Fruit fly (Drosophila melanogaster): Measurements from ENCODE around the gene CG31495.
A peak's percentile ranks its signal among the peaks of the same experiment; 100 is the strongest.

Gene CG31495

dm6 chr3R:13794666-13795055, 45.1 kb downstream of the CG31495 start (continued):
- TF ChIP-seq CG7368 (GFP tag; optimal IDR thresholded peaks at IDR 0.05) (no peak), Blimp-1 (GFP tag; optimal IDR thresholded peaks at IDR 0.05) (peak; percentile 6), CG32006 (GFP tag; optimal IDR thresholded peaks at IDR 0.05) (no peak), CG10631 (GFP tag; optimal IDR thresholded peaks at IDR 0.05) (no peak), CG1621 (tag; optimal IDR thresholded peaks at IDR 0.05) (no peak), topi (GFP tag; optimal IDR thresholded peaks at IDR 0.05) (no peak), CG8119 (GFP tag; IDR thresholded peaks at IDR 0.05) (no peak; the same call in 1 of the 3 replicates), dac (GFP tag; optimal IDR thresholded peaks at IDR 0.05) (no peak), CG11902 (GFP tag; optimal IDR thresholded peaks at IDR 0.05) (no peak), OdsH (GFP tag; optimal IDR thresholded peaks at IDR 0.05) (no peak), fkh (GFP tag; optimal IDR thresholded peaks at IDR 0.05) (peak; percentile 26), Smox (GFP tag; optimal IDR thresholded peaks at IDR 0.05) (no peak), Sox15 (GFP tag; optimal IDR thresholded peaks at IDR 0.05) (no peak), acj6 (GFP tag; optimal IDR thresholded peaks at IDR 0.05) (no peak), Lpt (GFP tag; optimal IDR thresholded peaks at IDR 0.05) (peak; percentile 23), Ets21C (GFP tag; optimal IDR thresholded peaks at IDR 0.05) (no peak), CG6854 (GFP tag; optimal IDR thresholded peaks at IDR 0.05) (peak; percentile 18)

dm6 chr3R:13793979-13794665, 45.6 kb downstream of the CG31495 start:
- TF ChIP-seq CG32006 (GFP tag; optimal IDR thresholded peaks at IDR 0.05) (peak; percentile 68), lz (GFP tag; optimal IDR thresholded peaks at IDR 0.05) (peak; percentile 77), achi (GFP tag; optimal IDR thresholded peaks at IDR 0.05) (peak; percentile 67), pdm3 (GFP tag; optimal IDR thresholded peaks at IDR 0.05) (peak; percentile 64), topi (GFP tag; optimal IDR thresholded peaks at IDR 0.05) (peak; percentile 83), CG16779 (tag; optimal IDR thresholded peaks at IDR 0.05) (no peak), svp (GFP tag) (peak; percentile 69), CG11902 (GFP tag; optimal IDR thresholded peaks at IDR 0.05) (peak; percentile 58), cyc (GFP tag; optimal IDR thresholded peaks at IDR 0.05) (peak; percentile 75), CG6792 (GFP tag; optimal IDR thresholded peaks at IDR 0.05) (peak; percentile 78), salr (GFP tag; optimal IDR thresholded peaks at IDR 0.05) (no peak), Hr38 (GFP tag; optimal IDR thresholded peaks at IDR 0.05) (no peak), net (GFP tag; optimal IDR thresholded peaks at IDR 0.05) (peak; percentile 55), dsx (GFP tag; optimal IDR thresholded peaks at IDR 0.05; ENCODE audit: poor library complexity, severe bottlenecking) (no peak), Eip93F (GFP tag; optimal IDR thresholded peaks at IDR 0.05) (peak; percentile 87), Smox (GFP tag; optimal IDR thresholded peaks at IDR 0.05) (peak; percentile 86), CG3032 (tag; optimal IDR thresholded peaks at IDR 0.05) (no peak), acj6 (GFP tag; optimal IDR thresholded peaks at IDR 0.05) (peak; percentile 72), CG4318 (GFP tag; optimal IDR thresholded peaks at IDR 0.05) (peak; percentile 51), Sox15 (GFP tag; optimal IDR thresholded peaks at IDR 0.05) (peak; percentile 55), Met (GFP tag; optimal IDR thresholded peaks at IDR 0.05) (peak; percentile 85), CG8319 (GFP tag; optimal IDR thresholded peaks at IDR 0.05) (peak; percentile 67), eg (GFP tag; IDR thresholded peaks at IDR 0.05) (peak; percentile 73; the same call in 2 of the 3 replicates), Hr39 (GFP tag; optimal IDR thresholded peaks at IDR 0.05) (peak; percentile 78), fd85E (GFP tag; optimal IDR thresholded peaks at IDR 0.05) (no peak), OdsH (GFP tag; optimal IDR thresholded peaks at IDR 0.05) (peak; percentile 80), dac (GFP tag; optimal IDR thresholded peaks at IDR 0.05) (peak; percentile 32), CG3919 (GFP tag; optimal IDR thresholded peaks at IDR 0.05) (peak; percentile 50), Sox102F (GFP tag; optimal IDR thresholded peaks at IDR 0.05) (peak; percentile 84), CG31627 (GFP tag; optimal IDR thresholded peaks at IDR 0.05) (peak; percentile 78), fkh (GFP tag; optimal IDR thresholded peaks at IDR 0.05) (no peak), CG10669 (GFP tag; optimal IDR thresholded peaks at IDR 0.05) (no peak), esn (GFP tag; optimal IDR thresholded peaks at IDR 0.05) (peak; percentile 87), fd59A (GFP tag; optimal IDR thresholded peaks at IDR 0.05) (no peak), CG7368 (GFP tag; optimal IDR thresholded peaks at IDR 0.05) (peak; percentile 52), CG6808 (GFP tag; optimal IDR thresholded peaks at IDR 0.05) (no peak), CG6163 (GFP tag; IDR thresholded peaks at IDR 0.05) (peak; percentile 19; the same call in 2 of the 3 replicates), Ets96B (tag; optimal IDR thresholded peaks at IDR 0.05) (no peak), Eip78C (GFP tag) (peak; percentile 81), CG10631 (GFP tag; optimal IDR thresholded peaks at IDR 0.05) (peak; percentile 56), CG15336 (GFP tag; IDR thresholded peaks at IDR 0.05) (peak; percentile 56), CG11762 (GFP tag; optimal IDR thresholded peaks at IDR 0.05; ENCODE audit: insufficient read depth) (peak; percentile 10)
